Worm (Caenorhabditis elegans): ENCODE data around the gene chil-24.

Gene chil-24

ce11 chrII:3129007-3129406, at the start of gene chil-24:
Gene chil-24 (plus strand): TSS chrII:3129162.
- TF ChIP-seq hmg-4 (GFP tag; optimal IDR thresholded peaks at IDR 0.05) = no peak
- no peak for TF ChIP-seq flt-1 (GFP tag; IDR thresholded peaks at IDR 0.05)
- TF ChIP-seq ceh-13 (GFP tag; optimal IDR thresholded peaks at IDR 0.05) = no peak
- no peak for TF ChIP-seq hmbx-1 (tag; optimal IDR thresholded peaks at IDR 0.05)
- TF ChIP-seq tbx-11 (GFP tag; IDR thresholded peaks at IDR 0.05) = no peak
- no peak for TF ChIP-seq ceh-36 (tag; optimal IDR thresholded peaks at IDR 0.05)

DNA sequence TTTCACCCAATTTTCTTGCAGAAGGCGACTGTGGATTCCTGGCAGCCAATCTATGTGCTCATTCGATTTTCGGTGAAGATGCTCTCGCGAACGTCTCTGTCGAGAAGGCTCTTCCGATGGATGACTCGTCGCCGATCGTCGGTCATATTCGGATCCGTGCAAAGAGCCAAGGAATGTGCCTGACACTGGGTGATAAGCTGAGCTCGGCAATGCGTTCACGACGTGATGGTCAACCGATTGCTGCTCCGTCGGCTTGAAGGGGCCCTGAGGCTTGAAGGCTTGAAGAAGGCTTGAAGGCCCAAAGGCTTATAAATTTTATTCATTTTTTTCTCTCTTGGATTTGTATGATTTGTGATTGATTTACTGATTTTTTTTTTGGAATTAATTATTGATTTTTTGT, 41.8 kb upstream of the chil-24 start:
- TF ChIP-seq hnd-1 (tag; optimal IDR thresholded peaks at IDR 0.05) (no peak), B0310.2 (tag; optimal IDR thresholded peaks at IDR 0.05) (no peak), hmg-4 (GFP tag; optimal IDR thresholded peaks at IDR 0.05) (no peak), pes-1 (GFP tag; IDR thresholded peaks at IDR 0.05) (no peak)

DNA sequence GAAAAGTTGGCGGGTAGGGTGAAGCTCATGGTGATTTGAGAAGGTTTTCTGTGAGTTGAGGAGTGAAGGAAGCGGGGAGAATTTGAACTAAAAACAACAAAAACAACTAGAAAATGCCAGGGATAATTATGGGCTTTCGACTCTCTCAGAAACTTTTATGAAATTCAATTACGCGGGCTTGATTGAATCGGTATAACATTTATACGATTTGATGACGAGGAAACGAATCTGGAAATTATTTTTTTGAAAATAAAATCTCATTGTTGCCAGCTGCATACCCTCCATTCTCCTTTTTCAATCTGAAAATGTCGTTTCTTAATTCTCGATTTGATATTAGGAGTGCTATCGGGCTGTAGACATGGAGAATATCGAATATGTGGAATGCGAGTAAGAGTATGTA, 37.7 kb upstream of the chil-24 start, which contains the start of gene srg-21:
TSS of gene srg-21 (minus strand) at position 101 of the 400 bp plus-strand sequence.
- TF ChIP-seq hnd-1 (tag; optimal IDR thresholded peaks at IDR 0.05) (no peak), aly-1 (tag; optimal IDR thresholded peaks at IDR 0.05) (no peak), B0310.2 (tag; optimal IDR thresholded peaks at IDR 0.05) (no peak), pes-1 (GFP tag; IDR thresholded peaks at IDR 0.05) (no peak), scrt-1 (GFP tag; IDR thresholded peaks at IDR 0.05) (no peak), ets-7 (tag; optimal IDR thresholded peaks at IDR 0.05) (no peak), tra-4 (tag; optimal IDR thresholded peaks at IDR 0.05) (no peak), tbx-37 (GFP tag; conservative IDR thresholded peaks at IDR 0.05) (no peak), tbx-11 (GFP tag; IDR thresholded peaks at IDR 0.05) (no peak), ceh-13 (GFP tag; optimal IDR thresholded peaks at IDR 0.05) (no peak), hmg-4 (GFP tag; optimal IDR thresholded peaks at IDR 0.05) (no peak), ama-1 (optimal IDR thresholded peaks at IDR 0.05) (no peak), sea-1 (GFP tag; conservative IDR thresholded peaks at IDR 0.05) (no peak), flt-1 (GFP tag; IDR thresholded peaks at IDR 0.05) (no peak)

- no peak for TF ChIP-seq tbx-37 (GFP tag; conservative IDR thresholded peaks at IDR 0.05)
- no peak for TF ChIP-seq B0310.2 (tag; optimal IDR thresholded peaks at IDR 0.05)
- TF ChIP-seq ama-1 (optimal IDR thresholded peaks at IDR 0.05) = no peak
- no peak for TF ChIP-seq tra-4 (tag; optimal IDR thresholded peaks at IDR 0.05)
- no peak for TF ChIP-seq scrt-1 (GFP tag; IDR thresholded peaks at IDR 0.05)
- TF ChIP-seq ets-7 (tag; optimal IDR thresholded peaks at IDR 0.05) = no peak
- no peak for TF ChIP-seq flt-1 (GFP tag; IDR thresholded peaks at IDR 0.05)
- no peak for TF ChIP-seq pes-1 (GFP tag; IDR thresholded peaks at IDR 0.05)
- TF ChIP-seq ceh-36 (tag; optimal IDR thresholded peaks at IDR 0.05) = no peak
- TF ChIP-seq hnd-1 (tag; optimal IDR thresholded peaks at IDR 0.05) = no peak
- TF ChIP-seq hmg-4 (GFP tag; optimal IDR thresholded peaks at IDR 0.05) = no peak
- no peak for TF ChIP-seq sea-1 (GFP tag; conservative IDR thresholded peaks at IDR 0.05)
- no peak for TF ChIP-seq hmbx-1 (tag; optimal IDR thresholded peaks at IDR 0.05)
- no peak for TF ChIP-seq tbx-11 (GFP tag; IDR thresholded peaks at IDR 0.05)
- TF ChIP-seq ceh-13 (GFP tag; optimal IDR thresholded peaks at IDR 0.05) = no peak
- TF ChIP-seq F13C5.2 (tag; optimal IDR thresholded peaks at IDR 0.05) = no peak
- TF ChIP-seq aly-1 (tag; optimal IDR thresholded peaks at IDR 0.05) = no peak
Observed at ce11 chrII:3093352-3093751, 35.6 kb upstream of the chil-24 start, which contains the start of gene srg-22. Gene srg-22 (minus strand): TSS chrII:3093452.

DNA sequence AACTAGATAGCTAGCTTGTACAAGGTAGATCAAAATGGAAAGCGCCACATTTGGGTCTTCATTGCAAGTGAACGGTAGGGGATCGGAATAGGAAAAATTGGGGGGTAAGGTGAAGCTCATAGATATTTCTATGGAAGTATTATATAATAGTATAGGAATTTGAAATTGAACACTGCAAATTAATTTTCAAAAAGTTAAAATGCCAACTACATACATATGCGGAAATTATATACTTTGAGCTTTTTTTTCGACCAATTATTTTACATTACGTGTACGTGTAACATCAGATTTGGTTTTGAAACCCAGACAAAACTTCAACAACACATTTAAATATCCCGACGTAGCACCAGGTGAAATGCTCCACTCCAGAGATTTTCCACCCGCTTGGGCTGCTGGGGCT, 32.9 kb upstream of the chil-24 start, which contains the start of gene srg-23:
TSS of gene srg-23 (minus strand) at position 101 of the 400 bp plus-strand sequence.
- no peak for TF ChIP-seq tbx-11 (GFP tag; IDR thresholded peaks at IDR 0.05)
- TF ChIP-seq ceh-13 (GFP tag; optimal IDR thresholded peaks at IDR 0.05) = no peak

- no peak for TF ChIP-seq sea-1 (GFP tag; conservative IDR thresholded peaks at IDR 0.05)
Observed at ce11 chrII:3096857-3097256, 32.1 kb upstream of the chil-24 start, which contains the start of gene Y25C1A.14. Gene Y25C1A.14 (minus strand): TSS chrII:3096957.

ce11 chrII:3100546-3100945, 28.4 kb upstream of the chil-24 start, which contains the start of gene srg-24:
Gene srg-24 (minus strand): TSS chrII:3100646.
- no peak for TF ChIP-seq B0310.2 (tag; optimal IDR thresholded peaks at IDR 0.05)
- TF ChIP-seq F13C5.2 (tag; optimal IDR thresholded peaks at IDR 0.05) = no peak
- no peak for TF ChIP-seq tra-4 (tag; optimal IDR thresholded peaks at IDR 0.05)
- no peak for TF ChIP-seq hnd-1 (tag; optimal IDR thresholded peaks at IDR 0.05)
- TF ChIP-seq hmbx-1 (tag; optimal IDR thresholded peaks at IDR 0.05) = no peak
- no peak for TF ChIP-seq flt-1 (GFP tag; IDR thresholded peaks at IDR 0.05)
- no peak for TF ChIP-seq ceh-13 (GFP tag; optimal IDR thresholded peaks at IDR 0.05)
- no peak for TF ChIP-seq tbx-37 (GFP tag; conservative IDR thresholded peaks at IDR 0.05)
- TF ChIP-seq pes-1 (GFP tag; IDR thresholded peaks at IDR 0.05) = no peak
- no peak for TF ChIP-seq hmg-4 (GFP tag; optimal IDR thresholded peaks at IDR 0.05)
- no peak for TF ChIP-seq tbx-11 (GFP tag; IDR thresholded peaks at IDR 0.05)
- no peak for TF ChIP-seq ama-1 (optimal IDR thresholded peaks at IDR 0.05)
- TF ChIP-seq sea-1 (GFP tag; conservative IDR thresholded peaks at IDR 0.05) = no peak
- TF ChIP-seq ets-7 (tag; optimal IDR thresholded peaks at IDR 0.05) = no peak
- no peak for TF ChIP-seq aly-1 (tag; optimal IDR thresholded peaks at IDR 0.05)

DNA sequence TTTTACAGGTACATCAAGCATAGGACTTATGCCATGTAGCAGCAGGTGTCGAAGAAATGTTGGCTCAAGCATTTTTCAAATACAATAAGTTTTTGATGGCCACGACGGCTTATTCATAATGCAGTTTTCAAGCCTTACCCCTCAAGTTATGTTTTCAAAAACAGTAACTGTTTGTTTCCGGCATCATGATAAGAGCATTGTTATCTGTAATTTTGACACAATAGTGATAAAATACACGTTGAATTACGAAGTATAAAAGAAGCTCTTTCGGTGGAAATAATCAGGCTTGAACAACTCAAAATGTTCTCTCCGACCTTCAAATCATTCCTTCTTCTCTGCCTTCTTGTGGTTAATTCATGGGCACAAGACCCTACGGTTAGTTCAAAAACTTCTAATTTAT, 26.9 kb upstream of the chil-24 start, which contains the start of gene clec-121:
TSS of gene clec-121 (plus strand) at position 301 of the 400 bp plus-strand sequence.
- TF ChIP-seq pes-1 (GFP tag; IDR thresholded peaks at IDR 0.05) = no peak
- no peak for TF ChIP-seq B0310.2 (tag; optimal IDR thresholded peaks at IDR 0.05)
- no peak for TF ChIP-seq ets-7 (tag; optimal IDR thresholded peaks at IDR 0.05)
- no peak for TF ChIP-seq F13C5.2 (tag; optimal IDR thresholded peaks at IDR 0.05)
- no peak for TF ChIP-seq scrt-1 (GFP tag; IDR thresholded peaks at IDR 0.05)
- TF ChIP-seq sea-1 (GFP tag; conservative IDR thresholded peaks at IDR 0.05) = no peak
- no peak for TF ChIP-seq hmbx-1 (tag; optimal IDR thresholded peaks at IDR 0.05)
- no peak for TF ChIP-seq ceh-13 (GFP tag; optimal IDR thresholded peaks at IDR 0.05)
- TF ChIP-seq aly-1 (tag; optimal IDR thresholded peaks at IDR 0.05) = no peak
- no peak for TF ChIP-seq hnd-1 (tag; optimal IDR thresholded peaks at IDR 0.05)
- no peak for TF ChIP-seq ama-1 (optimal IDR thresholded peaks at IDR 0.05)
- TF ChIP-seq tbx-37 (GFP tag; conservative IDR thresholded peaks at IDR 0.05) = no peak
- no peak for TF ChIP-seq flt-1 (GFP tag; IDR thresholded peaks at IDR 0.05)
- no peak for TF ChIP-seq hmg-4 (GFP tag; optimal IDR thresholded peaks at IDR 0.05)
- no peak for TF ChIP-seq tbx-11 (GFP tag; IDR thresholded peaks at IDR 0.05)
- TF ChIP-seq ceh-36 (tag; optimal IDR thresholded peaks at IDR 0.05) = no peak
- TF ChIP-seq tra-4 (tag; optimal IDR thresholded peaks at IDR 0.05) = no peak
